Worm (Caenorhabditis elegans): Measurements from ENCODE around the gene C13C4.7.

DNA sequence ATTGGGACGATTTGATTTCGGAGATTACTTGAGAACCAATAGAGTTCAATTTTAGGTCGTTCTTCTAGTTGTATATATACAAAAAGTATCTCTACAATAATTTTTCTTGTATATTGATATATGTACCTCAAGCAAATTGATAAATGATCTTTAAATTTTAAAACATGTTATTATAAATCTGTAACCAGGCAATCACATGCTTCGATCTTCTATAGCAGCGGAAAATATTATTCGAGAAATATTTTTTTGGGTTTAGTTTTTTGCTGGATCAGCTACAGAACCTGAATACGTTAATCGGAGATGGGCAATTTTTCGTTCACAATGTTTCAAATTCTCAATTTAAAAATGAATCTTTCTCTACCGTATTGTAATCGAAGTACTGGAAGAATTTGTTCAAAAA, 31.5 kb downstream of the C13C4.7 start, which contains the start of gene R07B7.12:
- no peak for TF ChIP-seq W03F9.2 (tag; optimal IDR thresholded peaks at IDR 0.05)
- TF ChIP-seq him-1 (tag; optimal IDR thresholded peaks at IDR 0.05) = no peak
